Worm (Caenorhabditis elegans) whole organism, early embryonic: ENCODE measurements around the gene Y42A5A.5.

Experiments used
- B0310.2 ChIP-seq: sonication (generic microtip); optimal IDR thresholded peaks from 2 replicates; lab custom pipeline; 2016; ENCODE audit warnings: mild to moderate bottlenecking, missing genetic modification characterization, missing compliant biosample characterization
- F13C5.2 ChIP-seq: sonication (generic microtip); optimal IDR thresholded peaks from 2 replicates; lab custom pipeline; 2017; ENCODE audit warnings: mild to moderate bottlenecking, missing genetic modification characterization, inconsistent platforms, missing compliant biosample characterization
- aly-1 ChIP-seq: sonication (generic microtip); optimal IDR thresholded peaks from 2 replicates; lab custom pipeline; 2016; ENCODE audit warnings: missing genetic modification characterization, missing compliant biosample characterization
- ama-1 ChIP-seq: fragments of 150-350 bp; optimal IDR thresholded peaks from 2 replicates; lab custom pipeline; 2014
- ceh-13 ChIP-seq: fragments of 200-800 bp; sonication (Bioruptor generic); optimal IDR thresholded peaks from 2 replicates; lab custom pipeline; 2018; ENCODE audit warnings: mild to moderate bottlenecking, missing genetic modification characterization, missing compliant biosample characterization
- ceh-36 ChIP-seq: sonication (generic microtip); optimal IDR thresholded peaks from 2 replicates; lab custom pipeline; 2016; ENCODE audit warnings: missing genetic modification characterization, inconsistent platforms, missing compliant biosample characterization
- ets-7 ChIP-seq: sonication (generic microtip); optimal IDR thresholded peaks from 2 replicates; lab custom pipeline; 2016; ENCODE audit warnings: missing genotype, missing genetic modification characterization, missing compliant biosample characterization
- flt-1 ChIP-seq: fragments of 200-800 bp; sonication (Bioruptor generic); IDR thresholded peaks from 2 replicates; pipeline ENCODE4 v1.3.6; 2022; ENCODE audit warnings: missing genetic modification characterization, missing compliant biosample characterization
- hmbx-1 ChIP-seq: sonication (generic microtip); optimal IDR thresholded peaks from 2 replicates; lab custom pipeline; 2016; ENCODE audit warnings: mild to moderate bottlenecking, missing genetic modification characterization, missing compliant biosample characterization
- hmg-4 ChIP-seq: fragments of 200-800 bp; sonication (Bioruptor generic); optimal IDR thresholded peaks from 2 replicates; lab custom pipeline; 2018; ENCODE audit warnings: mild to moderate bottlenecking, missing genetic modification characterization, missing compliant biosample characterization
- hnd-1 ChIP-seq: sonication (generic microtip); optimal IDR thresholded peaks from 2 replicates; lab custom pipeline; 2016; ENCODE audit warnings: missing genetic modification characterization, missing compliant biosample characterization
- pes-1 ChIP-seq: fragments of 200-800 bp; sonication (Bioruptor generic); IDR thresholded peaks from 2 replicates; pipeline ENCODE4 v1.3.6; 2022; ENCODE audit warnings: missing genetic modification reagents, missing genetic modification characterization, missing compliant biosample characterization
- scrt-1 ChIP-seq: fragments of 200-800 bp; sonication (Bioruptor generic); IDR thresholded peaks from 2 replicates; pipeline ENCODE4 v1.3.6; 2022; ENCODE audit warnings: missing genetic modification characterization, missing compliant biosample characterization
- sea-1 ChIP-seq: fragments of 200-800 bp; sonication (Bioruptor generic); conservative IDR thresholded peaks from 2 replicates; pipeline ENCODE4 v1.3.6; 2022; ENCODE audit warnings: missing genetic modification characterization, missing compliant biosample characterization
- tbx-11 ChIP-seq: fragments of 200-800 bp; sonication (Bioruptor generic); IDR thresholded peaks from 2 replicates; pipeline ENCODE4 v1.3.6; 2022; ENCODE audit warnings: missing genetic modification characterization, missing compliant biosample characterization
- tbx-37 ChIP-seq: fragments of 200-800 bp; sonication (Bioruptor generic); conservative IDR thresholded peaks from 2 replicates; pipeline ENCODE4 v1.3.6; 2022; ENCODE audit warnings: missing genetic modification reagents, missing genetic modification characterization, missing compliant biosample characterization
- tra-4 ChIP-seq: sonication (generic microtip); optimal IDR thresholded peaks from 2 replicates; lab custom pipeline; 2017; ENCODE audit warnings: missing genetic modification characterization, missing compliant biosample characterization

Gene Y42A5A.5

ce11 chrV:11080345-11081102, 29.0 kb downstream of the Y42A5A.5 start, which contains the start of gene act-1:
Gene act-1, plus strand, starts transcription at chrV:11081052.
- TF ChIP-seq flt-1 (GFP tag; lab: Robert Waterston, UW) (0 out of 2 replicates have a peak, but pooled peaks have one; percentile 37), ama-1 (lab: Kevin White, UChicago) (no peak), hmg-4 (GFP tag; lab: Kevin White, UChicago) (peak; percentile 73), tbx-11 (GFP tag; lab: Robert Waterston, UW) (no peak), F13C5.2 (peak; percentile 26), ceh-36 (no peak), hmbx-1 (tag; lab: Kevin White, UChicago) (no peak), tbx-37 (GFP tag; lab: Robert Waterston, UW) (no peak), pes-1 (peak; percentile 10; the same call in 1 of the 2 replicates)

- no peak for TF ChIP-seq flt-1 (GFP tag; lab: Robert Waterston, UW)
These were observed 30.7 kb downstream of the Y42A5A.5 start for ce11 chrV:11078874-11079273.

- TF ChIP-seq B0310.2 (tag; lab: Kevin White, UChicago), result peak; percentile 38
- TF ChIP-seq sea-1 (GFP tag; lab: Robert Waterston, UW), result no peak
These were observed 31.3 kb downstream of the Y42A5A.5 start, which contains the start of gene act-2 for ce11 chrV:11078104-11078724. Gene act-2, minus strand, starts transcription at chrV:11078154.

ce11 chrV:11076403-11076802, 33.1 kb downstream of the Y42A5A.5 start:
- TF ChIP-seq aly-1 (no peak), sea-1 (GFP tag; lab: Robert Waterston, UW) (no peak), tra-4 (tag; lab: Kevin White, UChicago) (no peak), scrt-1 (GFP tag; lab: Robert Waterston, UW) (no peak), tbx-11 (GFP tag; lab: Robert Waterston, UW) (no peak), ama-1 (lab: Kevin White, UChicago) (no peak), hnd-1 (tag; lab: Kevin White, UChicago) (no peak), pes-1 (no peak), flt-1 (GFP tag; lab: Robert Waterston, UW) (no peak)

- TF ChIP-seq pes-1, result no peak
- no peak for TF ChIP-seq ama-1 (lab: Kevin White, UChicago)
- TF ChIP-seq tbx-11 (GFP tag; lab: Robert Waterston, UW), result no peak
- TF ChIP-seq flt-1 (GFP tag; lab: Robert Waterston, UW), result no peak
- no peak for TF ChIP-seq ceh-36
- TF ChIP-seq aly-1, result no peak
- TF ChIP-seq tbx-37 (GFP tag; lab: Robert Waterston, UW), result no peak
- no peak for TF ChIP-seq hnd-1 (tag; lab: Kevin White, UChicago)
- TF ChIP-seq scrt-1 (GFP tag; lab: Robert Waterston, UW), result no peak
These were observed 33.5 kb downstream of the Y42A5A.5 start for ce11 chrV:11076028-11076402.

ce11 chrV:11075209-11076027, 34.1 kb downstream of the Y42A5A.5 start:
- TF ChIP-seq ets-7 (tag; lab: Kevin White, UChicago) (no peak), aly-1 (peak; percentile 28), hmg-4 (GFP tag; lab: Kevin White, UChicago) (peak; percentile 42), pes-1 (peak; percentile 34; the same call in 1 of the 2 replicates)

- TF ChIP-seq flt-1 (GFP tag; lab: Robert Waterston, UW) (no peak), F13C5.2 (no peak), ceh-36 (no peak), ama-1 (lab: Kevin White, UChicago) (no peak), ceh-13 (no peak), aly-1 (no peak), hnd-1 (tag; lab: Kevin White, UChicago) (no peak), scrt-1 (GFP tag; lab: Robert Waterston, UW) (no peak), tbx-37 (GFP tag; lab: Robert Waterston, UW) (no peak), tra-4 (tag; lab: Kevin White, UChicago) (no peak)
These were observed 35.1 kb downstream of the Y42A5A.5 start, which contains the start of gene act-3 for ce11 chrV:11074448-11074847. Gene act-3, minus strand, starts transcription at chrV:11074498.

- TF ChIP-seq ceh-36 (no peak), sea-1 (GFP tag; lab: Robert Waterston, UW) (no peak), ets-7 (tag; lab: Kevin White, UChicago) (no peak), aly-1 (no peak), tra-4 (tag; lab: Kevin White, UChicago) (no peak), tbx-11 (GFP tag; lab: Robert Waterston, UW) (no peak), hmg-4 (GFP tag; lab: Kevin White, UChicago) (no peak), tbx-37 (GFP tag; lab: Robert Waterston, UW) (no peak)
These were observed 36.2 kb downstream of the Y42A5A.5 start for ce11 chrV:11073354-11073753.
